Worm (Caenorhabditis elegans): ENCODE data around the gene ZK418.2.

ce11 chrIII:7101814-7102477 is 10.8 kb downstream of the ZK418.2 start:
- TF ChIP-seq tbx-2 (tag; optimal IDR thresholded peaks at IDR 0.05) (no peak), pqm-1 (tag; optimal IDR thresholded peaks at IDR 0.05) (no peak)
